Worm (Caenorhabditis elegans): ENCODE measurements around the gene npl-4.2.
A peak's percentile ranks its signal among the peaks of the same experiment; 100 is the strongest.

The npl-4.2 gene

ce11 chrII:5663180-5663791, 40.6 kb downstream of the npl-4.2 start:
- no peak for TF ChIP-seq ZK546.5 (tag; optimal IDR thresholded peaks at IDR 0.05)
- no peak for TF ChIP-seq skn-1 (tag; optimal IDR thresholded peaks at IDR 0.05)
- TF ChIP-seq F13H6.1 (tag; optimal IDR thresholded peaks at IDR 0.05) = no peak
- TF ChIP-seq sma-9 (GFP tag; optimal IDR thresholded peaks at IDR 0.05) = peak; percentile 4
- no peak for TF ChIP-seq sma-9 (tag; optimal IDR thresholded peaks at IDR 0.05)
- no peak for TF ChIP-seq nhr-23 (tag; optimal IDR thresholded peaks at IDR 0.05)
- peak; percentile 39 for TF ChIP-seq crh-2 (tag; optimal IDR thresholded peaks at IDR 0.05)
- TF ChIP-seq blmp-1 (tag; optimal IDR thresholded peaks at IDR 0.05; ENCODE audit: insufficient read depth) = no peak
- TF ChIP-seq lin-39 (tag; optimal IDR thresholded peaks at IDR 0.05) = no peak
- no peak for TF ChIP-seq nhr-10 (tag; optimal IDR thresholded peaks at IDR 0.05)
- no peak for TF ChIP-seq dmd-4 (tag; optimal IDR thresholded peaks at IDR 0.05)
- TF ChIP-seq ceh-82 (tag; optimal IDR thresholded peaks at IDR 0.05) = no peak
- TF ChIP-seq C34F6.9 (tag; optimal IDR thresholded peaks at IDR 0.05) = peak; percentile 29
- TF ChIP-seq lsy-2 (tag; optimal IDR thresholded peaks at IDR 0.05) = peak in 1 of 2 experiments; percentile 49
- no peak for TF ChIP-seq ama-1 (optimal IDR thresholded peaks at IDR 0.05)
- no peak for TF ChIP-seq elt-1 (tag; optimal IDR thresholded peaks at IDR 0.05)
- peak; percentile 44 for TF ChIP-seq unc-55 (GFP tag; optimal IDR thresholded peaks at IDR 0.05)
- no peak for TF ChIP-seq nhr-129 (tag; optimal IDR thresholded peaks at IDR 0.05)
- TF ChIP-seq zag-1 (tag; optimal IDR thresholded peaks at IDR 0.05) = no peak
- TF ChIP-seq snpc-4 (tag; optimal IDR thresholded peaks at IDR 0.05) = no peak
- TF ChIP-seq ztf-1 (GFP tag; conservative IDR thresholded peaks at IDR 0.05) = no peak
- no peak for TF ChIP-seq mdl-1 (tag; optimal IDR thresholded peaks at IDR 0.05)
- no peak for TF ChIP-seq R02D3.7 (tag; optimal IDR thresholded peaks at IDR 0.05)
- no peak for TF ChIP-seq nhr-77 (tag; optimal IDR thresholded peaks at IDR 0.05)
- no peak for TF ChIP-seq sem-4 (tag; optimal IDR thresholded peaks at IDR 0.05)
- no peak for TF ChIP-seq ceh-16 (tag; optimal IDR thresholded peaks at IDR 0.05)
- no peak for TF ChIP-seq nhr-21 (tag; optimal IDR thresholded peaks at IDR 0.05)
- no peak for TF ChIP-seq ztf-4 (tag; optimal IDR thresholded peaks at IDR 0.05)
- TF ChIP-seq fos-1 (tag; optimal IDR thresholded peaks at IDR 0.05) = no peak
- no peak for TF ChIP-seq nhr-25 (tag; optimal IDR thresholded peaks at IDR 0.05)
- no peak for TF ChIP-seq sma-3 (GFP tag; optimal IDR thresholded peaks at IDR 0.05)
- TF ChIP-seq aly-2 (tag; optimal IDR thresholded peaks at IDR 0.05) = no peak
- TF ChIP-seq unc-62 (GFP tag; optimal IDR thresholded peaks at IDR 0.05) = no peak

DNA sequence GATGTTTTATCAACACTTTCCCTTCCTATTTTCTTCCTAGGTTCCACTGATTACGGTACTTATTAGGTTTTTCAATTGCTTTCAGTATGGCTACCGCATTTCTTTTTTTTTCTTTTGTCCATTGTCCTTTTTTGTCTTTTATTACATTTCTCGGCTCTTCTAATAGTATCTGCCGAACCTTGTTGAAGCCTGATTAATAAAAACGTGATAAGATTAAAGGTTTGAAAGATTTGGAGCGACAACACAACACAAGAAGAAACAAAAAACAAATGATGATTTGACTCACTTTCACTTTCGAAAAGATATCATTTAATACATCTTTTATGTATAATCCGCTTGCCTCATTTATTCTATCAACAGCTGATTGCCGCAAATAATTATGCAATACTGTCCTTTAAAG, 42.3 kb downstream of the npl-4.2 start, which contains the start of gene C25H3.15:
Gene C25H3.15, plus strand, starts transcription at position 301 of the 400 bp plus-strand sequence.
- TF ChIP-seq ZK546.5 (tag; optimal IDR thresholded peaks at IDR 0.05) = no peak
- TF ChIP-seq nhr-23 (tag; optimal IDR thresholded peaks at IDR 0.05) = no peak
- TF ChIP-seq nhr-6 (tag; optimal IDR thresholded peaks at IDR 0.05) = no peak
- TF ChIP-seq sma-3 (GFP tag; optimal IDR thresholded peaks at IDR 0.05) = no peak
- no peak for TF ChIP-seq elt-3 (tag; optimal IDR thresholded peaks at IDR 0.05)
- TF ChIP-seq egl-27 (tag; optimal IDR thresholded peaks at IDR 0.05) = no peak
- no peak for TF ChIP-seq elt-1 (tag; optimal IDR thresholded peaks at IDR 0.05)
- no peak for TF ChIP-seq lin-39 (tag; optimal IDR thresholded peaks at IDR 0.05)

- no peak for TF ChIP-seq nhr-12 (tag; optimal IDR thresholded peaks at IDR 0.05)
- TF ChIP-seq zag-1 (tag; optimal IDR thresholded peaks at IDR 0.05) = no peak
- no peak for TF ChIP-seq lin-11 (tag; optimal IDR thresholded peaks at IDR 0.05)
- TF ChIP-seq ceh-82 (tag; optimal IDR thresholded peaks at IDR 0.05) = no peak
- TF ChIP-seq F13H6.1 (tag; optimal IDR thresholded peaks at IDR 0.05) = no peak
- TF ChIP-seq C34F6.9 (tag; optimal IDR thresholded peaks at IDR 0.05) = no peak
- TF ChIP-seq sma-9 (GFP tag; optimal IDR thresholded peaks at IDR 0.05) = no peak
- no peak for TF ChIP-seq sma-9 (tag; optimal IDR thresholded peaks at IDR 0.05)
- TF ChIP-seq mdl-1 (tag; optimal IDR thresholded peaks at IDR 0.05) = no peak
- TF ChIP-seq nhr-10 (tag; optimal IDR thresholded peaks at IDR 0.05) = no peak
- TF ChIP-seq nhr-6 (tag; optimal IDR thresholded peaks at IDR 0.05) = no peak
- TF ChIP-seq unc-39 (tag; optimal IDR thresholded peaks at IDR 0.05) = no peak
- TF ChIP-seq ama-1 (optimal IDR thresholded peaks at IDR 0.05) = no peak
- TF ChIP-seq snpc-4 (tag; optimal IDR thresholded peaks at IDR 0.05) = no peak
- TF ChIP-seq ztf-1 (GFP tag; conservative IDR thresholded peaks at IDR 0.05) = no peak
- TF ChIP-seq elt-3 (tag; optimal IDR thresholded peaks at IDR 0.05) = no peak
- TF ChIP-seq nhr-11 (tag; optimal IDR thresholded peaks at IDR 0.05) = no peak
Observed at ce11 chrII:5665991-5666390, 43.3 kb downstream of the npl-4.2 start, which contains the start of gene C25H3.16. Gene C25H3.16, plus strand, starts transcription at chrII:5666291.
